Fruit fly (Drosophila melanogaster) whole organism, pupa: Measurements from ENCODE around the gene btd.

Source experiments
- CG10348 ChIP-seq: fragments of 200-800 bp; sonication (Bioruptor generic); IDR thresholded peaks from 2 replicates; pipeline ENCODE4 v1.3.6; 2022; ENCODE audit warnings: missing biosample characterization, missing genetic modification characterization
- CG12605 ChIP-seq: fragments of 200-800 bp; sonication (Bioruptor generic); IDR thresholded peaks from 2 replicates; pipeline ENCODE4 v1.3.6; 2022; ENCODE audit warnings: missing biosample characterization, missing genetic modification characterization
- CG13204 ChIP-seq: fragments of 200-800 bp; sonication (Bioruptor generic); optimal IDR thresholded peaks from 2 replicates; lab custom pipeline; 2018; ENCODE audit warnings: missing biosample characterization, mild to moderate bottlenecking, missing genetic modification characterization, moderate library complexity
- CG14655 ChIP-seq: fragments of 200-800 bp; sonication (Bioruptor generic); optimal IDR thresholded peaks from 3 replicates; lab custom pipeline; 2017; ENCODE audit warnings: mild to moderate bottlenecking, missing biosample characterization, missing genetic modification reagents, missing genetic modification characterization
- CG15710 ChIP-seq: fragments of 200-800 bp; sonication (Bioruptor generic); optimal IDR thresholded peaks from 2 replicates; lab custom pipeline; 2018; ENCODE audit warnings: missing biosample characterization, mild to moderate bottlenecking, missing genetic modification characterization, moderate library complexity
- CG17806 ChIP-seq: fragments of 200-800 bp; sonication (Bioruptor generic); optimal IDR thresholded peaks from 2 replicates; lab custom pipeline; 2018; ENCODE audit warnings: missing biosample characterization, mild to moderate bottlenecking, missing genetic modification characterization, moderate library complexity
- CG32121 ChIP-seq: fragments of 200-800 bp; sonication (Bioruptor generic); IDR thresholded peaks from 2 replicates; pipeline ENCODE4 v1.3.6; 2022; ENCODE audit warnings: missing biosample characterization, missing genetic modification characterization
- CG34367 ChIP-seq: fragments of 200-800 bp; sonication (Bioruptor generic); optimal IDR thresholded peaks from 2 replicates; lab custom pipeline; 2018; ENCODE audit warnings: missing biosample characterization, mild to moderate bottlenecking, missing genetic modification characterization
- CG4496 ChIP-seq: fragments of 200-800 bp; sonication (Bioruptor generic); IDR thresholded peaks from 3 replicates; pipeline ENCODE4 v1.3.6; 2022; ENCODE audit warnings: missing biosample characterization, missing genetic modification characterization
- CG8159 ChIP-seq: fragments of 200-800 bp; sonication (Bioruptor generic); optimal IDR thresholded peaks from 3 replicates; lab custom pipeline; 2018; ENCODE audit warnings: missing biosample characterization, mild to moderate bottlenecking, missing genetic modification characterization, moderate library complexity
- CG8301 ChIP-seq: fragments of 200-800 bp; sonication (Bioruptor generic); optimal IDR thresholded peaks from 2 replicates; lab custom pipeline; 2018; ENCODE audit warnings: missing biosample characterization, mild to moderate bottlenecking, missing genetic modification characterization
- CG9948 ChIP-seq: fragments of 200-800 bp; sonication (Bioruptor generic); optimal IDR thresholded peaks from 2 replicates; lab custom pipeline; 2018; ENCODE audit warnings: missing biosample characterization, mild to moderate bottlenecking, missing genetic modification characterization, moderate library complexity
- D1 ChIP-seq: fragments of 200-800 bp; sonication (Bioruptor generic); optimal IDR thresholded peaks from 2 replicates; lab custom pipeline; 2018; ENCODE audit warnings: missing biosample characterization, mild to moderate bottlenecking, missing genetic modification characterization, moderate library complexity
- EcR ChIP-seq: fragments of 200-800 bp; sonication (Bioruptor generic); optimal IDR thresholded peaks from 3 replicates; lab custom pipeline; 2019; ENCODE audit warnings: missing biosample characterization, missing genetic modification characterization, mild to moderate bottlenecking, moderate library complexity, missing genetic modification reagents
- Ets98B ChIP-seq: fragments of 200-800 bp; sonication (Bioruptor generic); IDR thresholded peaks from 2 replicates; pipeline ENCODE4 v1.3.6; 2022; ENCODE audit warnings: missing biosample characterization, missing genetic modification characterization
- Pif1A ChIP-seq: fragments of 200-800 bp; sonication (Bioruptor generic); optimal IDR thresholded peaks from 3 replicates; lab custom pipeline; 2016; ENCODE audit warnings: missing biosample characterization, missing genetic modification characterization
- Pif1B ChIP-seq: fragments of 200-800 bp; sonication (Bioruptor generic); optimal IDR thresholded peaks from 3 replicates; lab custom pipeline; 2016; ENCODE audit warnings: missing biosample characterization, missing genetic modification characterization
- Snoo ChIP-seq: fragments of 200-800 bp; sonication (Bioruptor generic); optimal IDR thresholded peaks from 3 replicates; lab custom pipeline; 2017; ENCODE audit warnings: missing biosample characterization, mild to moderate bottlenecking, missing genetic modification characterization, inconsistent platforms
- fd96Ca ChIP-seq: fragments of 200-800 bp; sonication (Bioruptor generic); IDR thresholded peaks from 3 replicates; pipeline ENCODE4 v1.3.6; 2022; ENCODE audit warnings: missing biosample characterization, missing genetic modification characterization
- gl ChIP-seq: fragments of 200-800 bp; sonication (Bioruptor generic); optimal IDR thresholded peaks from 2 replicates; lab custom pipeline; 2018; ENCODE audit warnings: missing biosample characterization, mild to moderate bottlenecking, missing genetic modification characterization
- rn ChIP-seq: fragments of 200-800 bp; sonication (Bioruptor generic); IDR thresholded peaks from 2 replicates; pipeline ENCODE4 v1.3.6; 2022; ENCODE audit warnings: missing biosample characterization, missing genetic modification characterization

Gene btd

DNA sequence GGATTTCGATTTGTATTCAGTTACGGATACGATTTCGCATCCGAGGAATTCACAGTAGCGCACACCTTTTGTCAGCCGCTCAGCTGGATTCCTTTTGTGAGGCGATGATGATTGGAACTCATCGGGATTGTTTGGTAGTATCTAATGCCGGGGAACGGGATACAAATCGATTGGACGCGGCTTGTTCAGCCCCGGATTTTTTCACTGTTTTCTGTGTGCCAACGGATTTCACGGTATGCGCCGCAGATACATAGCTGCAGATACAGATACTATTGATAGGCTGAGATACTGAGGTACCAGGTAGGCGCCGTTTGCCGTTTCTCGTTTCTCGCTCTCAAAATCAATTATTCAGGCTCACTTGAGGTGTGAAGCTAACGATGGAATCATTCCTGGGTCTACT, 37.5 kb downstream of the btd start:
- no peak for TF ChIP-seq CG10348
- no peak for TF ChIP-seq CG15710 (tag; lab: Kevin White, UChicago)
- no peak for TF ChIP-seq CG8159 (tag; lab: Kevin White, UChicago)
- TF ChIP-seq CG8301 (tag; lab: Kevin White, UChicago), result no peak
- TF ChIP-seq CG17806 (tag; lab: Kevin White, UChicago), result no peak

dm6 chrX:9733189-9733588, 39.2 kb downstream of the btd start:
- TF ChIP-seq CG8301 (tag; lab: Kevin White, UChicago) (no peak), CG15710 (tag; lab: Kevin White, UChicago) (no peak), CG34367 (no peak), fd96Ca (GFP tag; lab: Robert Waterston, UW) (no peak), gl (tag; lab: Kevin White, UChicago) (no peak), Pif1A (GFP tag; lab: Kevin White, UChicago) (no peak), CG4496 (no peak), CG12605 (GFP tag; lab: Robert Waterston, UW) (no peak)

DNA sequence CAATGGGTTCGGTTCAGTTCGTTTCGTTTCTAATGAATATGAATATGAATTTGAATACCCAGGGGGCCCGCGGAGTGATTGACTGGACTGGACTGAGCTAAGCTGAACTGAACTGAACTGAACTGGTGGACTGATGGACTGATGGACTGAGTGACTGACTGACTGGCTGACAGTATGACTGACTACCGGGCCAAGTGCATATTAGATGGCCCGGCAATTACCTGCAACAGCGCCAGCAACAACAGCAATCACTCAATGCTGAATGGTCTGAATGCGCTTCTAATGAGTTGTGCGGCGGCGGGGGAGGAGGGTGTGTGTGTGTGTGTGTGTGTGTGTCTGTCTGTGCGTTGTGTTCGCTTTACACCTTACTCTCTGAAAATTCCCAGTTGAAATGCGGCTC, 40.8 kb downstream of the btd start:
- no peak for TF ChIP-seq CG14655 (GFP tag; lab: Kevin White, UChicago)

DNA sequence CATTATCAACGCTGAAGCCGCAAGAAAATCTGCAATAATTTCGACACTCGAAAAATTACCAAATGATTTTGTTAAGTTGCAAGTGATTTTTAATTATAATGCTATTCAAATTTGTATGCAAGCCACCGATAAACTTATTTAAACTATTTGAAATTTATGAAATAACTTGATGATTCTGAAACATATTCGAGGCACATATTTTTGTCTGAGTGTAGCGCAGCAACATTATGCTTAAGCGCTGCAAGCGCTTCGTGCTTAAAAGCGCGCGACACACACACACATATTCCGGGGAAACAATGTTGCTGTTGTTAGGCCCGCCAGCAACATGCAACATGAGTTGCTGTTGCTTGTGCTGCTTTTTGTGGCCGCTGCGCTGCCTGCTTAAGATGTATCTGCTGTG, 44.6 kb downstream of the btd start:
- TF ChIP-seq Ets98B (peak; percentile 62), Snoo (tag; lab: Kevin White, UChicago) (no peak), CG13204 (GFP tag; lab: Kevin White, UChicago) (no peak), CG32121 (GFP tag; lab: Robert Waterston, UW) (peak; percentile 16; the same call in 1 of the 2 replicates), CG14655 (GFP tag; lab: Kevin White, UChicago) (peak; percentile 72), CG15710 (tag; lab: Kevin White, UChicago) (peak; percentile 22), CG12605 (GFP tag; lab: Robert Waterston, UW) (peak; percentile 53; the same call in 1 of the 2 replicates), CG8301 (tag; lab: Kevin White, UChicago) (peak; percentile 64), Pif1A (GFP tag; lab: Kevin White, UChicago) (peak; percentile 21), Pif1B (GFP tag; lab: Kevin White, UChicago) (peak; percentile 7), CG8159 (tag; lab: Kevin White, UChicago) (peak; percentile 58), fd96Ca (GFP tag; lab: Robert Waterston, UW) (peak; percentile 35; the same call in 1 of the 3 replicates), CG34367 (peak; percentile 43), CG9948 (tag; lab: Kevin White, UChicago) (peak; percentile 50), CG4496 (peak; percentile 55), CG17806 (tag; lab: Kevin White, UChicago) (peak; percentile 60), EcR (GFP tag; lab: Kevin White, UChicago) (no peak), gl (tag; lab: Kevin White, UChicago) (no peak), rn (GFP tag; lab: Robert Waterston, UW) (no peak)

dm6 chrX:9740269-9740668, 46.3 kb downstream of the btd start:
- TF ChIP-seq CG17806 (tag; lab: Kevin White, UChicago), result no peak
- TF ChIP-seq CG15710 (tag; lab: Kevin White, UChicago), result no peak
- no peak for TF ChIP-seq Pif1B (GFP tag; lab: Kevin White, UChicago)
- no peak for TF ChIP-seq CG12605 (GFP tag; lab: Robert Waterston, UW)
- TF ChIP-seq EcR (GFP tag; lab: Kevin White, UChicago), result no peak
- no peak for TF ChIP-seq rn (GFP tag; lab: Robert Waterston, UW)
- TF ChIP-seq gl (tag; lab: Kevin White, UChicago), result no peak

dm6 chrX:9742084-9742483, 48.1 kb downstream of the btd start:
- TF ChIP-seq CG8159 (tag; lab: Kevin White, UChicago) (peak; percentile 9), CG14655 (GFP tag; lab: Kevin White, UChicago) (peak; percentile 11), Pif1A (GFP tag; lab: Kevin White, UChicago) (no peak)

- TF ChIP-seq CG8159 (tag; lab: Kevin White, UChicago) (no peak), CG12605 (GFP tag; lab: Robert Waterston, UW) (no peak), D1 (tag; lab: Kevin White, UChicago) (no peak), CG4496 (no peak), CG15710 (tag; lab: Kevin White, UChicago) (no peak), Snoo (tag; lab: Kevin White, UChicago) (no peak), CG32121 (GFP tag; lab: Robert Waterston, UW) (no peak), CG9948 (tag; lab: Kevin White, UChicago) (no peak), CG14655 (GFP tag; lab: Kevin White, UChicago) (no peak), Pif1B (GFP tag; lab: Kevin White, UChicago) (no peak), CG34367 (no peak), Pif1A (GFP tag; lab: Kevin White, UChicago) (no peak), Ets98B (no peak), gl (tag; lab: Kevin White, UChicago) (no peak), CG13204 (GFP tag; lab: Kevin White, UChicago) (no peak), rn (GFP tag; lab: Robert Waterston, UW) (no peak)
Observed at dm6 chrX:9744034-9744673, 50.2 kb downstream of the btd start.
